Worm (Caenorhabditis elegans): Measurements from ENCODE around the gene sre-29.

- TF ChIP-seq W03F9.2 (tag; optimal IDR thresholded peaks at IDR 0.05) (no peak), him-1 (tag; optimal IDR thresholded peaks at IDR 0.05) (no peak), dao-5 (tag; optimal IDR thresholded peaks at IDR 0.05) (no peak)
These were observed 7.6 kb downstream of the sre-29 start for ce11 chrII:12394138-12394537.
